Worm (Caenorhabditis elegans) whole organism, L4/young adult: ENCODE results near the gene K01A2.5.

ENCODE experiments used
- W03F9.2 ChIP-seq: fragments of 150-350 bp; optimal IDR thresholded peaks from 2 replicates; lab custom pipeline; 2014; ENCODE audit warnings: missing biosample characterization, missing genetic modification characterization
- dao-5 ChIP-seq: sonication (generic microtip); optimal IDR thresholded peaks from 2 replicates; lab custom pipeline; 2016; ENCODE audit warnings: missing genotype, missing genetic modification characterization, moderate library complexity, missing compliant biosample characterization
- him-1 ChIP-seq: sonication (generic microtip); optimal IDR thresholded peaks from 2 replicates; lab custom pipeline; 2016; ENCODE audit warnings: missing genotype, missing genetic modification reagents, missing genetic modification characterization, missing compliant biosample characterization

ce11 chrII:263563-263962 lies 37.5 kb upstream of the K01A2.5 start, which contains the start of gene scc-2:
- TF ChIP-seq him-1 (tag; lab: Kevin White, UChicago) (no peak), dao-5 (tag; lab: Kevin White, UChicago) (no peak), W03F9.2 (tag; lab: Kevin White, UChicago) (no peak)
